Worm (Caenorhabditis elegans): ENCODE results near the gene H23N18.5.

The H23N18.5 gene

DNA sequence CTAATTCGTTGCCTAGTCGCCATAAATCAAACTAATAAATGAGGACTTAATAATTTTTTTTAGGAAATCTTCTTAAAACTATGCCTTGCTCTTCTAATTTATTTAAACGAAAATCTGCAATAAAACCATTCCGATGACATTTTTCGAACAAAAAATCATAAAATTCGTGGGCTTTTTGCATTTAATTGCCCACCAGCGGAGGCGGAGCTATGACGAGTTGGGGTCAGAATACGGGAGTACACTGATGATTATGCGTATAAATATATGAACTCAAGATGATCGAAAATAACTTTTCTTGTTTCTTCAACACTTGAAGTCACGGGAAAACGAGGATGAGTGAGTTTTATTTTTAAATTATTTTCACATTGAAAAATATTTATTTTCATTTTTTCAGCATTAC lies 22.2 kb upstream of the H23N18.5 start, which contains the start of gene catp-2:
TSS of gene catp-2 (plus strand) at position 301 of the 400 bp plus-strand sequence.
- TF ChIP-seq pha-4 (tag; optimal IDR thresholded peaks at IDR 0.05) (no peak), madf-6 (GFP tag; IDR thresholded peaks at IDR 0.05) (no peak), bed-2 (GFP tag; IDR thresholded peaks at IDR 0.05) (no peak)

DNA sequence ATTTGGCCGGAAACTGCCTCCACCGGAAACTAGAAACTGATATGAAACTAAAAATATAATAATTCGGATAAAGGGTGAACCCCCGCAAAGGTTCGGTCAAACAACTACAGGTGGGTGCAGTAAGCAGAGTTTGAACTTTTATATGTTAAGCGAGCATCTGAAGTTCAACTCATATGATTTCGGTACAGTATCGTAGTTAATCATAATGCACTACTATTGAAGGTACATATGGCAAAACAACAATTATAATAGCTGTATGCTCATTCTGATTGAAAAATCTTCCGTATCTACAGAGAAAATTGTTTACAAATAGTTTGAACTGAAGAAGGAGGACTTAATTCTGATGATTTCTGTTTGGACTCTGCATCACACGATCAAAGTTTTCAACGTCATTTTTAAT lies 21.1 kb upstream of the H23N18.5 start:
- TF ChIP-seq egrh-3 (GFP tag; IDR thresholded peaks at IDR 0.05) (no peak), F57A8.1 (GFP tag; optimal IDR thresholded peaks at IDR 0.05) (no peak), madf-6 (GFP tag; IDR thresholded peaks at IDR 0.05) (no peak), hlh-12 (tag; optimal IDR thresholded peaks at IDR 0.05) (no peak), let-526 (GFP tag; IDR thresholded peaks at IDR 0.05) (no peak), ama-1 (optimal IDR thresholded peaks at IDR 0.05) (no peak), ama-1 (GFP tag; optimal IDR thresholded peaks at IDR 0.05) (no peak), ets-4 (GFP tag; optimal IDR thresholded peaks at IDR 0.05) (no peak), sdz-38 (tag; optimal IDR thresholded peaks at IDR 0.05) (no peak), Y79H2A.3 (GFP tag; conservative IDR thresholded peaks at IDR 0.05) (no peak), attf-6 (GFP tag; IDR thresholded peaks at IDR 0.05) (no peak), C17E4.6 (GFP tag; IDR thresholded peaks at IDR 0.05) (no peak), ztf-25 (GFP tag; IDR thresholded peaks at IDR 0.05) (no peak)

DNA sequence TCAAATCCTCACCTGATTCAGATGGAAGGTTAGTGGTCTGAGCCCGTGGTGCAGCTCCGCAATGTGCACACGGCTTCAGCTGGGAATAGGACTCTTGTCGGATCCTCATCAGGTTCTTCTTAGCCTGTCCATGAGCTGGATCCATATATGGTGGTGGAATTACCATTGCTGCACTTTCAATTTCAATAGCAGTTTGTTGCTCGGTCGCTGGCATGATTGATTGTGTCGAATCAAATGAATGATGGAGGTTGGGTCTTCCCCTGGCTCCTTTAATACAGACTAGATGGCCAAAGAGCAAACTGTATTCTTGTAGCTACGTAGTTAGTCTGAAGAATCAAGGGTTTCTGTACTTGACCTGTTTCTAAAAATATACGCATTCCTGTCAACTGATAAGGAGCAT lies 20.6 kb upstream of the H23N18.5 start, which contains the start of gene C02E7.10:
TSS of gene C02E7.10 (minus strand) at position 232 of the 400 bp plus-strand sequence.
- TF ChIP-seq nhr-80 (tag; optimal IDR thresholded peaks at IDR 0.05): no peak
- TF ChIP-seq ceh-79 (tag; optimal IDR thresholded peaks at IDR 0.05): no peak
- TF ChIP-seq Y95B8A.8 (GFP tag; IDR thresholded peaks at IDR 0.05): no peak
- TF ChIP-seq xnd-1 (tag; optimal IDR thresholded peaks at IDR 0.05): no peak
- no peak for TF ChIP-seq nhr-120 (GFP tag; IDR thresholded peaks at IDR 0.05)
- no peak for TF ChIP-seq sdz-38 (tag; optimal IDR thresholded peaks at IDR 0.05)
- no peak for TF ChIP-seq aptf-3 (GFP tag; IDR thresholded peaks at IDR 0.05)
- TF ChIP-seq ZK185.1 (tag; optimal IDR thresholded peaks at IDR 0.05; ENCODE audit: poor library complexity, severe bottlenecking): no peak

DNA sequence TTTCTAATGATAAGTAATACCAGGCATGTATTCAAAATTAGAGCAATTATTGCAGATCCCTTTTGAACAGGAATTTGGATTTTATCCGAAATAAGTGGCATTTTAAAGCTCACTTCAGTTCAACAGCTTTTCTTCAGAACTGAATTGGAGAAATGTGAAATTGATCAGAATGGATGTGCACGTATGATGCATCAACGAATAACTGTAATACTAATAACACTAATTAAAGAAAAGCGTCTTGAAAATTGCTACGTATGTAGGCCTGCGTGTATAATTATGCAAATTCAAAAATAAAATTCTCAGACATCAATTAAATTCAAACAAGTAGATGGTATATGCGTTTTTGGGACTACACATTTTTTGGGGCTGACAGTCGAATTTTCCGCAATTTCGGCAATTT lies 17.7 kb upstream of the H23N18.5 start, which contains the start of gene str-205:
TSS of gene str-205 (minus strand) at position 101 of the 400 bp plus-strand sequence.
- TF ChIP-seq ztf-26 (tag; optimal IDR thresholded peaks at IDR 0.05) (no peak), nhr-120 (GFP tag; IDR thresholded peaks at IDR 0.05) (no peak), B0336.3 (GFP tag; IDR thresholded peaks at IDR 0.05) (no peak), ztf-22 (GFP tag; optimal IDR thresholded peaks at IDR 0.05) (no peak), cebp-1 (GFP tag; IDR thresholded peaks at IDR 0.05) (no peak), cebp-1 (tag; optimal IDR thresholded peaks at IDR 0.05) (no peak), mel-28 (tag; optimal IDR thresholded peaks at IDR 0.05; ENCODE audit: borderline replicate concordance) (no peak), F57A8.1 (GFP tag; optimal IDR thresholded peaks at IDR 0.05) (no peak), ekl-4 (GFP tag; IDR thresholded peaks at IDR 0.05) (no peak), ceh-79 (tag; optimal IDR thresholded peaks at IDR 0.05) (no peak), lin-35 (GFP tag; optimal IDR thresholded peaks at IDR 0.05) (no peak), ztf-18 (tag; optimal IDR thresholded peaks at IDR 0.05) (no peak), die-1 (tag; optimal IDR thresholded peaks at IDR 0.05) (no peak), nhr-179 (tag; optimal IDR thresholded peaks at IDR 0.05) (no peak), rcor-1 (GFP tag; IDR thresholded peaks at IDR 0.05) (no peak), attf-6 (GFP tag; IDR thresholded peaks at IDR 0.05) (no peak)

DNA sequence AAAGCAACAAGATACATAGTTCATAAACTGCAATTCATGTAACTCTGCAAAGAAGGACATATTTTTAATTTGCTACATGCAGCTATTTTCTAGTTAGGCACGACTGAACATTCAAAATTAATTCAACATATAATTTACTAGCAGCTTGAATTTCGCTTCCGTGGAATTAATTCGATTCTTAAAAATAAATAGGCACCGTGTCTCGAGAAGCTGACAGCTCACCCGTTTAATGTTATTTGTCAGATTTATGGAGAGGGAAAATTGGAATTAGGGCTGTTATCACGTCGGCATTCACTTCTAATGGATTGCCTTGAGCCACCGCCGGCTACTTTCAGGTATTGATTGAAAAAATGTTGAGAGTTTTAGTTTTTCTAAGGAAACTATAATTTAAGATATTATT lies 14.2 kb upstream of the H23N18.5 start, which contains the start of gene srh-21:
TSS of gene srh-21 (plus strand) at position 301 of the 400 bp plus-strand sequence.
- no peak for TF ChIP-seq bed-1 (GFP tag; IDR thresholded peaks at IDR 0.05)
- TF ChIP-seq D2030.7 (GFP tag; IDR thresholded peaks at IDR 0.05): no peak
- TF ChIP-seq T26A5.8 (tag; optimal IDR thresholded peaks at IDR 0.05): no peak
- TF ChIP-seq mel-28 (tag; optimal IDR thresholded peaks at IDR 0.05; ENCODE audit: borderline replicate concordance): no peak
- TF ChIP-seq bed-2 (GFP tag; IDR thresholded peaks at IDR 0.05): no peak
- no peak for TF ChIP-seq F37B4.10 (GFP tag; IDR thresholded peaks at IDR 0.05)

Data from whole organism, young adult.